Fruit fly (Drosophila melanogaster): ENCODE results near the gene Msp300.
A peak's percentile ranks its signal among the peaks of the same experiment; 100 is the strongest.

- TF ChIP-seq Awh (GFP tag; IDR thresholded peaks at IDR 0.05): no peak
- no peak for TF ChIP-seq chn (GFP tag; optimal IDR thresholded peaks at IDR 0.05)
- TF ChIP-seq h (optimal IDR thresholded peaks at IDR 0.05): no peak
- no peak for TF ChIP-seq CG10654 (GFP tag; optimal IDR thresholded peaks at IDR 0.05)
- no peak for TF ChIP-seq Hmx (GFP tag; optimal IDR thresholded peaks at IDR 0.05)
- TF ChIP-seq Dll (GFP tag; IDR thresholded peaks at IDR 0.05; ENCODE audit: partially characterized antibody): no peak; the same call in 3 of the 4 replicates
- no peak for TF ChIP-seq CG17568 (GFP tag; optimal IDR thresholded peaks at IDR 0.05)
- no peak for TF ChIP-seq CG12942 (GFP tag; optimal IDR thresholded peaks at IDR 0.05)
- no peak for TF ChIP-seq BEAF-32 (GFP tag; optimal IDR thresholded peaks at IDR 0.05)
- TF ChIP-seq HLH3B (GFP tag; IDR thresholded peaks at IDR 0.05): no peak
- TF ChIP-seq sens (GFP tag): peak; percentile 32
- TF ChIP-seq PHDP (tag; optimal IDR thresholded peaks at IDR 0.05): no peak
Measured at dm6 chr2L:5240520-5240919, 139.8 kb downstream of the Msp300 start.

Measured in whole organism, embryonic.